Fruit fly (Drosophila melanogaster): Measurements from ENCODE around the gene CG1116.

CG1116 gene

DNA sequence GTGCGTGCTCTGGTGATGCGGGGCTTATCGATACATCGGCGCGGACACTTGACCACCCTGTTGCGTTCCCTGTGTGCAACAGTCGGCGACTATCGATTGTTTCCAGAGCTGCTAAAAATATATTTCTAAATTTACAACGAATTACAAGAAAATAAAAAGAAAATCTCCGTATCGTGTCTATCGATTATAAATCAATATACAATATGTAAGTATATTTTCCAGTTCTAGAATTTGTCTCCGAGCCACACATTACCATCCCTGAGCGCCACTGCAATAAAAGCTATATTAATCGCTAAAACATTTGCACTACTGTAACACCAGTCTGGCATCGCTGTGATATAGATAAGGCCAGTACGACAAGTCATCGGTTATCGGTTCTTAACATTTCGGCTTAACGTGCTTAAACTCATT, 12.7 kb downstream of the CG1116 start, which contains the start of the genes Kat60 and Mms19 (continued):
- TF ChIP-seq Doc2 (GFP tag; IDR thresholded peaks at IDR 0.05) (no peak), CG4404 (GFP tag; IDR thresholded peaks at IDR 0.05) (peak; percentile 74), CG13287 (GFP tag; IDR thresholded peaks at IDR 0.05; ENCODE audit: partially characterized antibody) (peak; percentile 92), bab2 (GFP tag; optimal IDR thresholded peaks at IDR 0.05) (peak; percentile 58)

DNA sequence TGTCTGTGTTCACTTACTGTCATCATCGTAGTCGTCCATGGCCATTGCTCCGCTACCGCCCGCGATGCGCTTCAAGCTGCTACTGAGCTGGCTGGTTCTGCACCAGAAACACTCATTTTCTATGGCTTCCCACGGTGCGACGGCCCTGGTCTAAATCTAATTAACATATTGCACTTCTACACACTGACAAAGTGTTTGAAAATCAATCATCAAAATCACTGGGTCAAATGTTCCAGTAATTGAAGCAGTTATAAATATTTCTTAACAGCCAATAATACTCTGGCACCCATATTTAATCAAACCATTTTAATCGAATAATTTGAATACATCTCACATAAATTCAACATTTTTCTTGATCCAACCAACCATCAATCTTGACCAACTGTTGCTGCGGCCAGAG, 17.8 kb downstream of the CG1116 start, which contains the start of gene rtp:
Gene rtp, minus strand, starts transcription at position 101 of the 400 bp plus-strand sequence.
- TF ChIP-seq CG13424 (tag; optimal IDR thresholded peaks at IDR 0.05): no peak
- TF ChIP-seq zfh2 (GFP tag; optimal IDR thresholded peaks at IDR 0.05): no peak
- TF ChIP-seq pan (optimal IDR thresholded peaks at IDR 0.05): no peak
- no peak for TF ChIP-seq pan (GFP tag; optimal IDR thresholded peaks at IDR 0.05 in 1 of 2, IDR thresholded peaks at IDR 0.05 in 1 of 2)
- TF ChIP-seq ap (GFP tag; IDR thresholded peaks at IDR 0.05): no peak
- TF ChIP-seq Poxn (GFP tag; IDR thresholded peaks at IDR 0.05): no peak
- no peak for TF ChIP-seq Usf (GFP tag; optimal IDR thresholded peaks at IDR 0.05)
- no peak for TF ChIP-seq crol (GFP tag; IDR thresholded peaks at IDR 0.05)
- TF ChIP-seq CoRest (tag; optimal IDR thresholded peaks at IDR 0.05): no peak
- TF ChIP-seq Rx (GFP tag; IDR thresholded peaks at IDR 0.05): no peak
- no peak for TF ChIP-seq CG9215 (GFP tag; IDR thresholded peaks at IDR 0.05)
- TF ChIP-seq CG12071 (GFP tag; optimal IDR thresholded peaks at IDR 0.05): no peak
- no peak for TF ChIP-seq CG12299 (tag; optimal IDR thresholded peaks at IDR 0.05)
- no peak for TF ChIP-seq CG3847 (GFP tag; IDR thresholded peaks at IDR 0.05)

dm6 chr3R:5240721-5241120, 21.3 kb downstream of the CG1116 start, which contains the start of gene CG33293:
TSS of gene CG33293 (minus strand) at chr3R:5240735.
- TF ChIP-seq trem (tag; optimal IDR thresholded peaks at IDR 0.05) (no peak), CG12236 (GFP tag; optimal IDR thresholded peaks at IDR 0.05) (no peak), zen (tag; optimal IDR thresholded peaks at IDR 0.05) (peak; percentile 66), YL-1 (GFP tag; optimal IDR thresholded peaks at IDR 0.05) (no peak), CG15696 (tag; optimal IDR thresholded peaks at IDR 0.05) (no peak), sens (GFP tag) (peak; percentile 13), sna (GFP tag; IDR thresholded peaks at IDR 0.05; ENCODE audit: partially characterized antibody) (no peak), knrl (GFP tag; IDR thresholded peaks at IDR 0.05; ENCODE audit: partially characterized antibody) (no peak), psq (GFP tag; optimal IDR thresholded peaks at IDR 0.05) (no peak), cad (GFP tag; optimal IDR thresholded peaks at IDR 0.05) (no peak), tll (GFP tag; optimal IDR thresholded peaks at IDR 0.05) (peak in 1 of 2 experiments; percentile 58), danr (GFP tag; IDR thresholded peaks at IDR 0.05) (no peak)

DNA sequence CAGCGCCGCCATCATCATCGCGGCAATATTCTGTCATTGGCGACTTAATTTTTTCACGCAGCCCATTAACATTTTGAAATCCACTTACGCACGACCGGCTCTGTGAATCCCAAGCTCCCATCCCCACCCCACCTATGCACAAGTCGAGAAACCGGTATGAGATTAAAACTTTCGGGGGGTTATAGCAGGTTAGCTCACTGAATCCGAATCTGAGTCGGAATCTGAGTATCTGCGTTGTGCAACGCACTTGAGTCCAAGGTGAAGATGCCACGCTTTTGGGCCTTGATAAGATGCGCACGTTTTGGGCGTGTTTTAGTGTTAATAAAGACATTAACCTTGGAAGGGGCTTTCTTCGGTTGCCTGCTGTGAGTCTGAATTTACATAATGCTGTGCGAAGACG, 27.5 kb downstream of the CG1116 start:
- TF ChIP-seq Pdp1 (GFP tag; optimal IDR thresholded peaks at IDR 0.05): peak in 1 of 2 experiments; percentile 86
- TF ChIP-seq CG10267 (tag; optimal IDR thresholded peaks at IDR 0.05): no peak
- TF ChIP-seq Six4 (GFP tag; optimal IDR thresholded peaks at IDR 0.05): no peak
- no peak for TF ChIP-seq toy (GFP tag; IDR thresholded peaks at IDR 0.05)
- TF ChIP-seq usp (GFP tag; optimal IDR thresholded peaks at IDR 0.05): no peak
- TF ChIP-seq CG11398 (GFP tag; optimal IDR thresholded peaks at IDR 0.05): no peak
- no peak for TF ChIP-seq schlank (tag; optimal IDR thresholded peaks at IDR 0.05)
- no peak for TF ChIP-seq stc (GFP tag; IDR thresholded peaks at IDR 0.05)
- peak; percentile 51 for TF ChIP-seq CG15269 (tag; optimal IDR thresholded peaks at IDR 0.05)
- no peak for TF ChIP-seq CG8281 (tag; optimal IDR thresholded peaks at IDR 0.05)
- no peak for TF ChIP-seq Lim3 (GFP tag; IDR thresholded peaks at IDR 0.05)
- TF ChIP-seq CG9876 (GFP tag; optimal IDR thresholded peaks at IDR 0.05): no peak
- no peak for TF ChIP-seq crol (GFP tag; IDR thresholded peaks at IDR 0.05)
- no peak for TF ChIP-seq CG15479 (GFP tag; optimal IDR thresholded peaks at IDR 0.05)
- TF ChIP-seq chinmo (GFP tag; IDR thresholded peaks at IDR 0.05; ENCODE audit: partially characterized antibody): peak; percentile 93; the same call in 3 of the 4 replicates
- TF ChIP-seq trem (tag; optimal IDR thresholded peaks at IDR 0.05): no peak
- TF ChIP-seq CG16863 (GFP tag; optimal IDR thresholded peaks at IDR 0.05): no peak
- TF ChIP-seq CG13775 (GFP tag; optimal IDR thresholded peaks at IDR 0.05): no peak
- TF ChIP-seq CG8290 (GFP tag; optimal IDR thresholded peaks at IDR 0.05): no peak
- TF ChIP-seq CG8290 (tag; optimal IDR thresholded peaks at IDR 0.05): no peak
